Worm (Caenorhabditis elegans) whole organism, L4 larva: ENCODE measurements around the gene R05H5.4.

Experiments used
- T20F7.1 ChIP-seq: fragments of 200-800 bp; sonication (Bioruptor generic); optimal IDR thresholded peaks from 2 replicates; lab custom pipeline; 2018; ENCODE audit warnings: mild to moderate bottlenecking, missing genetic modification characterization, missing compliant biosample characterization
- ceh-20 ChIP-seq: fragments of 200-800 bp; sonication (Bioruptor generic); IDR thresholded peaks from 2 replicates; pipeline ENCODE4 v1.3.6; 2022; ENCODE audit warnings: missing genetic modification reagents, missing genetic modification characterization, missing compliant biosample characterization
- ceh-32 ChIP-seq: sonication (generic microtip); optimal IDR thresholded peaks from 2 replicates; lab custom pipeline; 2016; ENCODE audit warnings: mild to moderate bottlenecking, missing genetic modification characterization, missing compliant biosample characterization; ENCODE audit not compliant: poor library complexity
- ceh-44 ChIP-seq: fragments of 200-800 bp; sonication (Bioruptor generic); IDR thresholded peaks from 2 replicates; pipeline ENCODE4 v1.3.6; 2022; ENCODE audit warnings: missing genetic modification reagents, missing genetic modification characterization, missing compliant biosample characterization
- daf-12 ChIP-seq: fragments of 150-350 bp; optimal IDR thresholded peaks from 2 replicates; lab custom pipeline; 2014; ENCODE audit warnings: missing biosample characterization, missing genetic modification reagents, missing genetic modification characterization
- daf-16 ChIP-seq, 3 experiments: sonication (generic microtip); optimal IDR thresholded peaks; 2 replicates each; lab custom pipeline; 2016 to 2017; ENCODE audit warnings: missing genetic modification characterization in 3 of 3, missing genetic modification reagents in 3 of 3, mild to moderate bottlenecking in 2 of 3, missing compliant biosample characterization in 2 of 3, missing biosample characterization in 1 of 3, moderate library complexity in 1 of 3
- daf-19 ChIP-seq: fragments of 200-800 bp; sonication (Bioruptor generic); conservative IDR thresholded peaks from 2 replicates; pipeline ENCODE4 v1.3.6; 2022; ENCODE audit warnings: missing genetic modification characterization, missing compliant biosample characterization
- dmd-6 ChIP-seq: fragments of 200-800 bp; sonication (Bioruptor generic); IDR thresholded peaks from 2 replicates; pipeline ENCODE4 v1.3.6; 2022; ENCODE audit warnings: missing genetic modification reagents, missing genetic modification characterization, missing compliant biosample characterization
- dpl-1 ChIP-seq: fragments of 150-350 bp; optimal IDR thresholded peaks from 2 replicates; lab custom pipeline; 2014; ENCODE audit warnings: missing biosample characterization, missing genetic modification reagents, missing genetic modification characterization
- dve-1 ChIP-seq: sonication (generic microtip); optimal IDR thresholded peaks from 2 replicates; lab custom pipeline; 2017; ENCODE audit warnings: antibody characterized with exemption, mild to moderate bottlenecking, missing genetic modification characterization, missing compliant biosample characterization; ENCODE audit not compliant: insufficient read depth
- egl-43 ChIP-seq: fragments of 200-800 bp; sonication (Bioruptor generic); IDR thresholded peaks from 2 replicates; pipeline ENCODE4 v1.3.6; 2022; ENCODE audit warnings: missing genetic modification reagents, missing genetic modification characterization, missing compliant biosample characterization
- fkh-10 ChIP-seq: fragments of 150-350 bp; optimal IDR thresholded peaks from 2 replicates; lab custom pipeline; 2014; ENCODE audit warnings: missing biosample characterization, missing genetic modification reagents, missing genetic modification characterization
- fos-1 ChIP-seq: fragments of 150-350 bp; optimal IDR thresholded peaks from 2 replicates; lab custom pipeline; 2014; ENCODE audit warnings: missing biosample characterization, missing genetic modification characterization
- gei-8 ChIP-seq: fragments of 200-800 bp; sonication (Bioruptor generic); optimal IDR thresholded peaks from 2 replicates; lab custom pipeline; 2018; ENCODE audit warnings: mild to moderate bottlenecking, missing genetic modification characterization, missing compliant biosample characterization
- hlh-11 ChIP-seq: fragments of 200-800 bp; sonication (Bioruptor generic); optimal IDR thresholded peaks from 2 replicates; lab custom pipeline; 2018; ENCODE audit warnings: mild to moderate bottlenecking, missing genetic modification characterization, missing compliant biosample characterization
- hlh-30 ChIP-seq: sonication (generic microtip); optimal IDR thresholded peaks from 2 replicates; lab custom pipeline; 2017; ENCODE audit warnings: antibody characterized with exemption, mild to moderate bottlenecking, missing genetic modification characterization, missing compliant biosample characterization; ENCODE audit not compliant: insufficient read depth
- lim-7 ChIP-seq: fragments of 200-800 bp; sonication (Bioruptor generic); IDR thresholded peaks from 2 replicates; pipeline ENCODE4 v1.3.6; 2022; ENCODE audit warnings: missing genetic modification characterization, missing compliant biosample characterization
- lin-13 ChIP-seq: fragments of 150-350 bp; optimal IDR thresholded peaks from 2 replicates; lab custom pipeline; 2014; ENCODE audit warnings: missing biosample characterization, missing genetic modification reagents, missing genetic modification characterization
- lin-39 ChIP-seq: fragments of 150-350 bp; optimal IDR thresholded peaks from 2 replicates; lab custom pipeline; 2014; ENCODE audit warnings: missing biosample characterization, missing genetic modification reagents, missing genetic modification characterization
- madf-5 ChIP-seq, 2 experiments: fragments of 200-800 bp; sonication (Bioruptor generic); IDR thresholded peaks; 2 replicates each; pipeline ENCODE4 v1.3.6; 2022; ENCODE audit warnings: missing compliant biosample characterization in 2 of 2, missing genetic modification characterization in 2 of 2
- mes-2 ChIP-seq: sonication (generic microtip); optimal IDR thresholded peaks from 2 replicates; lab custom pipeline; 2016; ENCODE audit warnings: missing genotype, mild to moderate bottlenecking, missing genetic modification characterization, missing compliant biosample characterization; ENCODE audit not compliant: poor library complexity, severe bottlenecking
- nhr-102 ChIP-seq: sonication (generic microtip); optimal IDR thresholded peaks from 2 replicates; lab custom pipeline; 2016; ENCODE audit warnings: mild to moderate bottlenecking, missing genetic modification characterization, moderate library complexity, missing compliant biosample characterization
- nhr-11 ChIP-seq: fragments of 150-350 bp; optimal IDR thresholded peaks from 2 replicates; lab custom pipeline; 2014; ENCODE audit warnings: missing biosample characterization, missing genetic modification characterization
- nhr-28 ChIP-seq: fragments of 150-350 bp; optimal IDR thresholded peaks from 2 replicates; lab custom pipeline; 2014; ENCODE audit warnings: missing biosample characterization, missing genetic modification characterization
- nhr-41 ChIP-seq: fragments of 200-800 bp; sonication (Bioruptor generic); IDR thresholded peaks from 2 replicates; pipeline ENCODE4 v1.3.6; 2022; ENCODE audit warnings: missing genetic modification reagents, missing genetic modification characterization, missing compliant biosample characterization
- php-3 ChIP-seq: fragments of 200-800 bp; sonication (Bioruptor generic); IDR thresholded peaks from 2 replicates; pipeline ENCODE4 v1.3.6; 2022; ENCODE audit warnings: missing genetic modification reagents, missing genetic modification characterization, missing compliant biosample characterization
- pqm-1 ChIP-seq: sonication (generic microtip); optimal IDR thresholded peaks from 2 replicates; lab custom pipeline; 2017; ENCODE audit warnings: missing biosample characterization, missing genetic modification characterization
- rbr-2 ChIP-seq: sonication (generic microtip); optimal IDR thresholded peaks from 2 replicates; lab custom pipeline; 2016; ENCODE audit warnings: missing genotype, missing genetic modification characterization, missing compliant biosample characterization
- saeg-2 ChIP-seq: fragments of 200-800 bp; sonication (Bioruptor generic); IDR thresholded peaks from 2 replicates; pipeline ENCODE4 v1.3.6; 2022; ENCODE audit warnings: missing genetic modification reagents, missing genetic modification characterization, missing compliant biosample characterization
- snpc-1.2 ChIP-seq: fragments of 200-800 bp; sonication (Bioruptor generic); IDR thresholded peaks from 2 replicates; pipeline ENCODE4 v1.3.6; 2022; ENCODE audit warnings: missing genetic modification reagents, missing genetic modification characterization, missing compliant biosample characterization
- snpc-4 ChIP-seq: fragments of 150-350 bp; optimal IDR thresholded peaks from 2 replicates; lab custom pipeline; 2014; ENCODE audit warnings: missing biosample characterization, missing genetic modification characterization
- tra-1 ChIP-seq: fragments of 200-800 bp; sonication (Bioruptor generic); IDR thresholded peaks from 2 replicates; pipeline ENCODE4 v1.3.6; 2022; ENCODE audit warnings: missing genetic modification reagents, missing genetic modification characterization, missing compliant biosample characterization
- unc-130 ChIP-seq: sonication (generic microtip); optimal IDR thresholded peaks from 2 replicates; lab custom pipeline; 2016; ENCODE audit warnings: missing genetic modification reagents, missing genetic modification characterization, missing compliant biosample characterization
- unc-39 ChIP-seq: sonication (generic microtip); optimal IDR thresholded peaks from 2 replicates; lab custom pipeline; 2017; ENCODE audit warnings: missing biosample characterization, missing genetic modification characterization
- unc-62 ChIP-seq, 3 experiments: fragments of 150-350 bp in 1 of 3; sonication (generic microtip); optimal IDR thresholded peaks in 2 of 3; peaks in 1 of 3; 1 replicate in 1 of 3; 2 replicates in 2 of 3; lab custom pipeline; 2014 to 2017; ENCODE audit warnings: missing biosample characterization in 3 of 3, missing genetic modification characterization in 3 of 3, missing genetic modification reagents in 3 of 3, missing genotype in 1 of 3
- zfp-2 ChIP-seq: sonication (generic microtip); optimal IDR thresholded peaks from 2 replicates; lab custom pipeline; 2016; ENCODE audit warnings: mild to moderate bottlenecking, missing genetic modification characterization, missing compliant biosample characterization
- zfp-3 ChIP-seq: fragments of 200-800 bp; sonication (Bioruptor generic); conservative IDR thresholded peaks from 2 replicates; pipeline ENCODE4 v1.3.6; 2022; ENCODE audit warnings: missing genetic modification reagents, missing genetic modification characterization, missing compliant biosample characterization

The R05H5.4 gene

DNA sequence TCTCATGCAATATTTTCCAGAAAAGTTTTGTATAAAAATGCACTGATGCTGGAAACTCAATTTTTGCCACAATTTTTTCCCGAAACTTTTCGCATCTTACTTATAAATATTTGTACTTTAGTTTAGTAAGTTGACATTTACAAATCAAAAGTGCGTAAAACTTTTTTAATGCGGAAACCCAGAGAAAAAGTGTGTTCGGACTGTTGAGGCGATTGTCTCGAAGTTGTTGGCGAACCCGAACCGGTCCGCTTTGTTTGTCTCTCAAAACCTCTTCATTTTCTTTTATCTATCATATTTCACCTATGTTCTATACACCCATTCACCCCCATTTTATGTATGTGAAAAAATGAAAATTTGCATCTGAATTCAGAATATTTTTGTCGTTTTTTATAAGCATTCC, 20.8 kb upstream of the R05H5.4 start:
- TF ChIP-seq daf-16 (GFP tag; optimal IDR thresholded peaks at IDR 0.05; lab: Kevin White, UChicago) (no peak), daf-16 (tag; optimal IDR thresholded peaks at IDR 0.05; lab: Kevin White, UChicago) (peak; percentile 26), rbr-2 (tag; lab: Kevin White, UChicago) (no peak), nhr-28 (tag; lab: Kevin White, UChicago) (peak; percentile 21)

ce11 chrII:10218171-10218570, 18.4 kb upstream of the R05H5.4 start, which contains the start of gene ref-1:
Gene ref-1, plus strand, starts transcription at chrII:10218471.
- TF ChIP-seq lim-7: no peak
- no peak for TF ChIP-seq lin-13 (GFP tag; lab: Kevin White, UChicago)
- TF ChIP-seq mes-2 (tag; lab: Kevin White, UChicago): no peak
- TF ChIP-seq ceh-44 (GFP tag; lab: Robert Waterston, UW): no peak
- no peak for TF ChIP-seq dve-1 (tag; lab: Kevin White, UChicago)
- no peak for TF ChIP-seq snpc-1.2 (GFP tag; lab: Robert Waterston, UW)

DNA sequence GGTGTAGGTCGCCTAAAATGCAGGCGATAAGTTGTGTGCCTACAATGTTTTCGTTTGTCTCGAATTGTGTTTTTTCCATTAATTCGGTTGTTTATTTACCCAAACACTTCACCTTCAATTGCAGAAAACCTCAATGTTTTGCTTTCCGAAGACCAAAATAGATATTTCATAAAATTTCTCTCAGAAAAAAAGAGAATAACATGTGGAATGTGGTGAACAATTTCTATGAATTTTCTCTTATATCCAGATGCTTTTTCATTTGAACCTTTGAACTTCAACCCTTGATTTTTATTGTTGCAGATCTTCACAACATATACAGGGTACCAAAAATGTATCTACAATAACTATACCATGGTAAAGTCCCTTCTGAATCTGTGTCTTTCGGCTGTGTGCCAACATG, 6.6 kb upstream of the R05H5.4 start, which contains the start of gene T01E8.1:
TSS of gene T01E8.1 (plus strand) at position 301 of the 400 bp plus-strand sequence.
- TF ChIP-seq lin-13 (GFP tag; lab: Kevin White, UChicago): no peak
- TF ChIP-seq zfp-3 (GFP tag; lab: Robert Waterston, UW): no peak
- no peak for TF ChIP-seq rbr-2 (tag; lab: Kevin White, UChicago)
- TF ChIP-seq zfp-2 (tag; lab: Kevin White, UChicago): no peak
- TF ChIP-seq ceh-32: no peak
- TF ChIP-seq dpl-1: no peak
- no peak for TF ChIP-seq T20F7.1 (GFP tag; lab: Kevin White, UChicago)
- no peak for TF ChIP-seq dmd-6 (GFP tag; lab: Robert Waterston, UW)
- TF ChIP-seq ceh-20 (GFP tag; lab: Robert Waterston, UW): no peak
- no peak for TF ChIP-seq saeg-2 (GFP tag; lab: Robert Waterston, UW)
- TF ChIP-seq unc-130 (GFP tag; lab: Kevin White, UChicago): no peak
- TF ChIP-seq pqm-1: no peak
- TF ChIP-seq lin-39: no peak
- no peak for TF ChIP-seq nhr-41 (GFP tag; lab: Robert Waterston, UW)
- TF ChIP-seq daf-19 (GFP tag; lab: Robert Waterston, UW): no peak
- no peak for TF ChIP-seq fos-1 (tag; lab: Kevin White, UChicago)

ce11 chrII:10204428-10205049, 4.7 kb upstream of the R05H5.4 start:
- no peak for TF ChIP-seq egl-43 (GFP tag; lab: Robert Waterston, UW)
- peak in 1 of 2 experiments; percentile 94 for TF ChIP-seq unc-62 (GFP tag; optimal IDR thresholded peaks at IDR 0.05 in 1 of 2; lab: Kevin White, UChicago)
- no peak for TF ChIP-seq unc-62 (tag; optimal IDR thresholded peaks at IDR 0.05; lab: Kevin White, UChicago)
- no peak for TF ChIP-seq unc-39 (tag; lab: Kevin White, UChicago)
- TF ChIP-seq zfp-2 (tag; lab: Kevin White, UChicago): no peak
- no peak for TF ChIP-seq tra-1 (GFP tag; lab: Robert Waterston, UW)
- peak; percentile 60 for TF ChIP-seq nhr-11 (tag; lab: Kevin White, UChicago)
- no peak for TF ChIP-seq fkh-10
- no peak for TF ChIP-seq nhr-102 (tag; lab: Kevin White, UChicago)
- TF ChIP-seq fos-1 (tag; lab: Kevin White, UChicago): no peak
- no peak for TF ChIP-seq rbr-2 (tag; lab: Kevin White, UChicago)
- no peak for TF ChIP-seq php-3 (GFP tag; lab: Robert Waterston, UW)
- no peak for TF ChIP-seq snpc-4
- TF ChIP-seq hlh-11 (tag; lab: Kevin White, UChicago): peak; percentile 34
- no peak for TF ChIP-seq lim-7
- TF ChIP-seq hlh-30: peak; percentile 19
- no peak for TF ChIP-seq madf-5 (GFP tag; IDR thresholded peaks at IDR 0.05; lab: Robert Waterston, UW)
- TF ChIP-seq daf-12: no peak
- no peak for TF ChIP-seq gei-8 (GFP tag; lab: Kevin White, UChicago)
- no peak for TF ChIP-seq snpc-1.2 (GFP tag; lab: Robert Waterston, UW)
